Worm (Caenorhabditis elegans): ENCODE measurements around the gene srj-13.

Gene srj-13

DNA sequence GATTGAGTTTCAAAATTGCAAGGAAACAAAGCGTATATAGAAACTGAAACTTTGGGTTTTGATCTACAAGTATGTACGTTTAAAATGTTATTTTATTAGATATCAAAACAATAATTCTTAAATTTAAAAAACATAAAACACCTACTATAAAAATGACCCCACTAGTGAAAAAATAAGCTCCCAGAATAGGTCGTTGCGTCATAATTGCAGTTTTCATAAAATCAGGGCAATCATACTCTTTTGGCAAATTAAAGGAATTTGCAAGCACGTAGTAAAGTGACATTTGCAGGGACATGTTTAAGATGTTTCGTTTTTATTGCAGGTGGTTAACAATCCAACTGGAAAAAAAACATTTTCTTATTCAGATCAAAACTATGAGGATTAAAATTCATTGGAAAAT lies 6.1 kb downstream of the srj-13 start, which contains the start of gene srt-6:
Gene srt-6 (minus strand): TSS at position 295 of the 400 bp plus-strand sequence.
- TF ChIP-seq nhr-12 (tag; optimal IDR thresholded peaks at IDR 0.05): no peak
- peak; percentile 91 for TF ChIP-seq zip-8 (tag; optimal IDR thresholded peaks at IDR 0.05)

DNA sequence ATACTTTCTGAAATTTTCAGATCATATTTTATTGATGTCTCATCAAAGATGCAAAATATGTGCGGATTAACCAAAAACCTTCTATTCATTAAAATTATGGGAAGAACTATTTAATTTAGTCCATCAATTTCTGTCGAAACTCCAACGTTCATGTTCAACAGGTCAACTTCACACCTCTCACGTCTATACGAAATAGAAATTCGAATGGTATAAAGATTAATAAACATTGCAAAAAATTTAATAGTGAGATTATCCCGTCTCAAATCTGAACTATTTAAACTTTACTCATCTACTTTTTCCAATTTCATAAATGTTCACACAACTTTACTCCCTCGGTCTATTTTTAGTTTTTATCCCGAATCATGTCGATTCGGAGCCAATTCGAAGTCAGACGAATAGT lies 7.1 kb downstream of the srj-13 start, which contains the start of gene R13D7.2:
Gene R13D7.2 (plus strand): TSS at position 301 of the 400 bp plus-strand sequence.
- TF ChIP-seq unc-120 (tag; optimal IDR thresholded peaks at IDR 0.05; ENCODE audit: poor library complexity, severe bottlenecking): no peak
- no peak for TF ChIP-seq cnd-1 (tag; optimal IDR thresholded peaks at IDR 0.05)
- TF ChIP-seq nhr-28 (tag; optimal IDR thresholded peaks at IDR 0.05): no peak
- TF ChIP-seq lsy-2 (tag; optimal IDR thresholded peaks at IDR 0.05): no peak
- TF ChIP-seq ces-1 (GFP tag; optimal IDR thresholded peaks at IDR 0.05): no peak
- TF ChIP-seq lin-13 (tag; optimal IDR thresholded peaks at IDR 0.05): no peak
- no peak for TF ChIP-seq mab-5 (tag; optimal IDR thresholded peaks at IDR 0.05)
- TF ChIP-seq ceh-39 (tag; optimal IDR thresholded peaks at IDR 0.05): no peak
- no peak for TF ChIP-seq ztf-11 (tag; optimal IDR thresholded peaks at IDR 0.05)
- TF ChIP-seq pha-4 (tag; optimal IDR thresholded peaks at IDR 0.05): no peak

DNA sequence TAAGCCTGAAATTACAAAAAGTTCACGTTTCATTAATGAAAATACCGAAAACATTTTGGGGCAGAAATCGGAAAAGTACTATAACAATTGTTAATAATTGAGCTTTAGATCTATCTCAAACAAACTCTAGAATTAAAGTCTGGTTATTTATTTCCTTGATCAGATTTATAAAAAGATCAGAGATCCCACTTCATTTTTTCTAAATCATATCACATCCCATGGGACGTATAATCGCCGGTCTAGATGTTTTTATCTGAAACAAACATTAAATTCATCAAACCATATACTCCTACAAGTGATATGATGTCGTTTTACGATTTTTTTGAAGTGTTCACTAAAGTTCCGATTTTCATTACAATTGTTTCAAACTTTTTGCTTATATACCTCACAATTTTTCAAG lies 9.2 kb downstream of the srj-13 start, which contains the start of gene str-41:
Gene str-41 (plus strand): TSS at position 301 of the 400 bp plus-strand sequence.
- TF ChIP-seq nhr-237 (tag; optimal IDR thresholded peaks at IDR 0.05) (no peak), nhr-76 (tag; optimal IDR thresholded peaks at IDR 0.05) (no peak), lsy-2 (tag; optimal IDR thresholded peaks at IDR 0.05) (no peak), ceh-83 (GFP tag; optimal IDR thresholded peaks at IDR 0.05) (no peak), sptf-1 (tag; optimal IDR thresholded peaks at IDR 0.05) (no peak), ham-2 (GFP tag; optimal IDR thresholded peaks at IDR 0.05) (no peak), tbx-8 (GFP tag; optimal IDR thresholded peaks at IDR 0.05) (no peak), mep-1 (tag; optimal IDR thresholded peaks at IDR 0.05) (no peak), lin-13 (tag; optimal IDR thresholded peaks at IDR 0.05) (no peak)

DNA sequence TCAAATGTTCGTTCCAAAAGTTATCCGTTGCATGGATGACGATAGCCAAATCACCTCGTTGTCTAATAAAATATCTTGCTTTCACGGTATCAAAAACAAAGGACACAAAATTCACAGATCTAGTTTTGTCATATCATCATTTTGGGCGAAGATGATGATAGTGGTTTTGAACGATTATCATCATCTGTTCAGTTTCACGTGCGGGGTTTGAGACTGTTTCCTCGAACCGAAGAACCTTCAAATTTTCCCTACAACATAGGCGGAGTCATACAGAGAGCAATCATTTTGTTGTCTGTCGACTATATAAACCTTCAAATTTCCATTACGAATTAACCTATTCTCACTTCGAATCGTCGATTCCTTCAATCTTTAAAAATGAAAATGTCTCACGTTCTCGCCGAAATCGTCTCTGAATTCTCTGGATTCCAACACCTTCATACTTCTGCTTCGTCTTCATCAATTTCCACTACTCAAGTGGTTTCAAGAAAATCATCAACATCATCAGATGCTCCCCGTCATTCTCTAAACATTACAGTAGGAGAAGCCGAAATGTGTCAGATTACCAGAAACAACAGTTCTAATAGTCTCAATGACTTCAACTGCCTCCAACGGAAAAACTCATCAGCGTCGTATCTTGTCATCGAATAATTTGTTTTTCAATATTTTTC lies 10.8 kb downstream of the srj-13 start, which contains the start of gene F18E3.11:
Gene F18E3.11 (plus strand): TSS at position 376 of the 668 bp plus-strand sequence.
- no peak for TF ChIP-seq lin-32 (GFP tag; optimal IDR thresholded peaks at IDR 0.05)
- TF ChIP-seq mab-5 (tag; optimal IDR thresholded peaks at IDR 0.05): no peak
- TF ChIP-seq M03D4.4 (tag; optimal IDR thresholded peaks at IDR 0.05): no peak
- TF ChIP-seq nhr-2 (tag; optimal IDR thresholded peaks at IDR 0.05): no peak
- TF ChIP-seq hlh-1 (tag; optimal IDR thresholded peaks at IDR 0.05): no peak
- no peak for TF ChIP-seq ztf-11 (tag; optimal IDR thresholded peaks at IDR 0.05)
- TF ChIP-seq ces-1 (GFP tag; optimal IDR thresholded peaks at IDR 0.05): no peak
- TF ChIP-seq ceh-43 (GFP tag; optimal IDR thresholded peaks at IDR 0.05): no peak
- TF ChIP-seq mls-2 (tag; optimal IDR thresholded peaks at IDR 0.05): no peak
- TF ChIP-seq blmp-1 (tag; optimal IDR thresholded peaks at IDR 0.05): no peak

DNA sequence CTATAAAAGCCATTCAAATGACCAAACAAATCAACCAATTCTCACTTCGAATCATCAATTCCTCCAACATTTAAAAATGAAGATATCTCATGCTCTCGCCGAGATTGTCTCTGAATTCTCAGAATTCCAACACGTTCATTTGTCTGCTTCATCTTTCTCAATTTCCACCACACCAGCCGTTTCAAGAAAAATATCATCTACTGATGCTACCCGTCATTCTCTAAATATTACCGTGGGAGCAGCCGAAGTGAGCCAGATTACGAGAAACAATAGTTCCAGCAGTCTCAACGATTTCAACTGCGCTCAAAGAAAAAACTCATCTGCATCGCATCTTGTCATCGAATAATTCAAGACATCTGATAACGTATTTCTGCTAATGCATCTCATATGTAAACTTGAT lies 12.5 kb downstream of the srj-13 start, which contains the start of gene F18E3.12:
Gene F18E3.12 (plus strand): TSS at position 77 of the 400 bp plus-strand sequence.
- no peak for TF ChIP-seq nhr-237 (tag; optimal IDR thresholded peaks at IDR 0.05)
- TF ChIP-seq ces-1 (GFP tag; optimal IDR thresholded peaks at IDR 0.05): no peak
- no peak for TF ChIP-seq snpc-4 (tag; optimal IDR thresholded peaks at IDR 0.05)
- TF ChIP-seq nhr-2 (tag; optimal IDR thresholded peaks at IDR 0.05): no peak
- TF ChIP-seq cnd-1 (tag; optimal IDR thresholded peaks at IDR 0.05): no peak
- no peak for TF ChIP-seq pha-4 (tag; optimal IDR thresholded peaks at IDR 0.05)
- TF ChIP-seq flh-1 (GFP tag; optimal IDR thresholded peaks at IDR 0.05): no peak
- no peak for TF ChIP-seq mls-2 (tag; optimal IDR thresholded peaks at IDR 0.05)
- no peak for TF ChIP-seq lsy-2 (tag; optimal IDR thresholded peaks at IDR 0.05)
- no peak for TF ChIP-seq tbx-8 (GFP tag; optimal IDR thresholded peaks at IDR 0.05)
- TF ChIP-seq elt-1 (tag; optimal IDR thresholded peaks at IDR 0.05; ENCODE audit: borderline replicate concordance, insufficient read depth): no peak
- no peak for TF ChIP-seq ceh-43 (GFP tag; optimal IDR thresholded peaks at IDR 0.05)
- TF ChIP-seq unc-62 (GFP tag; optimal IDR thresholded peaks at IDR 0.05): no peak
- TF ChIP-seq ztf-11 (tag; optimal IDR thresholded peaks at IDR 0.05): no peak
